Fruit fly (Drosophila melanogaster): Measurements from ENCODE around the gene CG32856.
A peak's percentile ranks its signal among the peaks of the same experiment; 100 is the strongest.

The CG32856 gene

dm6 chr3R:15972979-15973486 lies 7.9 kb upstream of the CG32856 start, which contains the start of gene Hel89B (continued):
- TF ChIP-seq wdn (GFP tag; IDR thresholded peaks at IDR 0.05) (no peak), cato (GFP tag; optimal IDR thresholded peaks at IDR 0.05; ENCODE audit: borderline replicate concordance) (peak; percentile 46), CG1792 (GFP tag; optimal IDR thresholded peaks at IDR 0.05) (no peak), Deaf1 (tag; optimal IDR thresholded peaks at IDR 0.05) (no peak), ac (GFP tag; optimal IDR thresholded peaks at IDR 0.05) (no peak), crc (GFP tag; optimal IDR thresholded peaks at IDR 0.05) (no peak), Sry-δ (GFP tag; optimal IDR thresholded peaks at IDR 0.05) (peak; percentile 96), CG7963 (GFP tag; IDR thresholded peaks at IDR 0.05; ENCODE audit: partially characterized antibody) (no peak), CG34224 (GFP tag; IDR thresholded peaks at IDR 0.05; ENCODE audit: partially characterized antibody) (no peak), seq (GFP tag; IDR thresholded peaks at IDR 0.05) (no peak), HHEX (GFP tag; optimal IDR thresholded peaks at IDR 0.05) (peak; percentile 9), disco-r (GFP tag; optimal IDR thresholded peaks at IDR 0.05) (no peak), knrl (GFP tag; IDR thresholded peaks at IDR 0.05; ENCODE audit: partially characterized antibody) (no peak), mam (GFP tag; optimal IDR thresholded peaks at IDR 0.05) (peak; percentile 83), shn (GFP tag; optimal IDR thresholded peaks at IDR 0.05) (peak; percentile 59), CG4854 (GFP tag; optimal IDR thresholded peaks at IDR 0.05) (peak; percentile 16), pzg (GFP tag; optimal IDR thresholded peaks at IDR 0.05) (peak; percentile 89), CG4820 (GFP tag; optimal IDR thresholded peaks at IDR 0.05) (peak; percentile 30), tgo (GFP tag; IDR thresholded peaks at IDR 0.05) (no peak), GATAe (GFP tag; conservative IDR thresholded peaks at IDR 0.05) (no peak), CG8281 (tag; optimal IDR thresholded peaks at IDR 0.05) (no peak), CG12236 (GFP tag; optimal IDR thresholded peaks at IDR 0.05) (no peak), lov (optimal IDR thresholded peaks at IDR 0.05) (no peak), lov (GFP tag; IDR thresholded peaks at IDR 0.05) (no peak), da (GFP tag; optimal IDR thresholded peaks at IDR 0.05) (no peak), eve (GFP tag; optimal IDR thresholded peaks at IDR 0.05) (no peak), HmgD (GFP tag; optimal IDR thresholded peaks at IDR 0.05) (no peak), CG15696 (tag; optimal IDR thresholded peaks at IDR 0.05) (peak; percentile 73), CG2199 (GFP tag; IDR thresholded peaks at IDR 0.05) (no peak), CG17361 (GFP tag; IDR thresholded peaks at IDR 0.05) (no peak), bab2 (GFP tag; optimal IDR thresholded peaks at IDR 0.05) (peak; percentile 73), CG14050 (GFP tag; IDR thresholded peaks at IDR 0.05) (no peak), Bgb (GFP tag; IDR thresholded peaks at IDR 0.05; ENCODE audit: partially characterized antibody) (no peak), gcm2 (GFP tag; optimal IDR thresholded peaks at IDR 0.05) (no peak), lab (GFP tag; optimal IDR thresholded peaks at IDR 0.05) (peak; percentile 6), bcd (GFP tag; optimal IDR thresholded peaks at IDR 0.05) (peak; percentile 66), Adf1 (GFP tag; IDR thresholded peaks at IDR 0.05) (no peak), Mrtf (GFP tag; IDR thresholded peaks at IDR 0.05) (no peak), Hsf (GFP tag; optimal IDR thresholded peaks at IDR 0.05) (peak; percentile 80), Sox102F (GFP tag; optimal IDR thresholded peaks at IDR 0.05) (peak; percentile 67), Ets65A (GFP tag) (peak; percentile 94), CG1647 (GFP tag; optimal IDR thresholded peaks at IDR 0.05) (peak; percentile 30), CG11456 (GFP tag; IDR thresholded peaks at IDR 0.05) (no peak), nerfin-1 (tag; optimal IDR thresholded peaks at IDR 0.05) (peak; percentile 32), CG7928 (GFP tag; optimal IDR thresholded peaks at IDR 0.05) (peak; percentile 12), CG6854 (GFP tag; optimal IDR thresholded peaks at IDR 0.05) (no peak), yki (optimal IDR thresholded peaks at IDR 0.05) (no peak), ab (GFP tag; optimal IDR thresholded peaks at IDR 0.05) (no peak), CG10431 (GFP tag; optimal IDR thresholded peaks at IDR 0.05) (no peak), CG11504 (tag; optimal IDR thresholded peaks at IDR 0.05) (peak; percentile 76), CG1832 (GFP tag; optimal IDR thresholded peaks at IDR 0.05) (peak; percentile 46), Atf6 (GFP tag; IDR thresholded peaks at IDR 0.05) (no peak)

Data from whole organism, embryonic.